Fruit fly (Drosophila melanogaster): ENCODE data around the gene Setd3.

dm6 chrX:7005444-7005843 is 36.9 kb upstream of the Setd3 start:
- TF ChIP-seq CG33017 (tag; optimal IDR thresholded peaks at IDR 0.05) (no peak), CG7101 (tag; optimal IDR thresholded peaks at IDR 0.05) (no peak), CG12768 (GFP tag; optimal IDR thresholded peaks at IDR 0.05) (no peak), Clk (GFP tag; optimal IDR thresholded peaks at IDR 0.05) (no peak), CG5204 (GFP tag; optimal IDR thresholded peaks at IDR 0.05) (no peak), cic (GFP tag; optimal IDR thresholded peaks at IDR 0.05) (no peak), CG11617 (GFP tag; optimal IDR thresholded peaks at IDR 0.05) (no peak)

All from whole organism, adult.